Fruit fly (Drosophila melanogaster) whole organism, pupa: ENCODE data around the gene CG11409.

ENCODE experiments used
- CG10348 ChIP-seq: fragments of 200-800 bp; sonication (Bioruptor generic); IDR thresholded peaks from 2 replicates; pipeline ENCODE4 v1.3.6; 2022; ENCODE audit warnings: missing biosample characterization, missing genetic modification characterization
- CG13204 ChIP-seq: fragments of 200-800 bp; sonication (Bioruptor generic); optimal IDR thresholded peaks from 2 replicates; lab custom pipeline; 2018; ENCODE audit warnings: missing biosample characterization, mild to moderate bottlenecking, missing genetic modification characterization, moderate library complexity
- CG14655 ChIP-seq: fragments of 200-800 bp; sonication (Bioruptor generic); optimal IDR thresholded peaks from 3 replicates; lab custom pipeline; 2017; ENCODE audit warnings: mild to moderate bottlenecking, missing biosample characterization, missing genetic modification reagents, missing genetic modification characterization
- CG15710 ChIP-seq: fragments of 200-800 bp; sonication (Bioruptor generic); optimal IDR thresholded peaks from 2 replicates; lab custom pipeline; 2018; ENCODE audit warnings: missing biosample characterization, mild to moderate bottlenecking, missing genetic modification characterization, moderate library complexity
- CG32121 ChIP-seq: fragments of 200-800 bp; sonication (Bioruptor generic); IDR thresholded peaks from 2 replicates; pipeline ENCODE4 v1.3.6; 2022; ENCODE audit warnings: missing biosample characterization, missing genetic modification characterization
- CG9948 ChIP-seq: fragments of 200-800 bp; sonication (Bioruptor generic); optimal IDR thresholded peaks from 2 replicates; lab custom pipeline; 2018; ENCODE audit warnings: missing biosample characterization, mild to moderate bottlenecking, missing genetic modification characterization, moderate library complexity
- Snoo ChIP-seq: fragments of 200-800 bp; sonication (Bioruptor generic); optimal IDR thresholded peaks from 3 replicates; lab custom pipeline; 2017; ENCODE audit warnings: missing biosample characterization, mild to moderate bottlenecking, missing genetic modification characterization, inconsistent platforms
- rn ChIP-seq: fragments of 200-800 bp; sonication (Bioruptor generic); IDR thresholded peaks from 2 replicates; pipeline ENCODE4 v1.3.6; 2022; ENCODE audit warnings: missing biosample characterization, missing genetic modification characterization

- no peak for TF ChIP-seq CG32121 (GFP tag; lab: Robert Waterston, UW)
- no peak for TF ChIP-seq CG15710 (tag; lab: Kevin White, UChicago)
- no peak for TF ChIP-seq rn (GFP tag; lab: Robert Waterston, UW)
- no peak for TF ChIP-seq Snoo
- TF ChIP-seq CG14655 (GFP tag; lab: Kevin White, UChicago) = no peak
- no peak for TF ChIP-seq CG10348 (GFP tag; lab: Robert Waterston, UW)
- TF ChIP-seq CG9948 (tag; lab: Kevin White, UChicago) = no peak
- no peak for TF ChIP-seq CG13204
Measured at dm6 chrX:1368949-1369348, 27.6 kb upstream of the CG11409 start, which contains the start of gene CG14770.
